Fruit fly (Drosophila melanogaster) whole organism, embryonic: ENCODE measurements around the gene CG7294.

Source experiments
- CG17829 ChIP-seq: fragments of 200-800 bp; optimal IDR thresholded peaks from 2 replicates; lab custom pipeline; 2019; ENCODE audit warnings: missing biosample characterization, mild to moderate bottlenecking, missing genetic modification characterization, moderate library complexity
- CG30431 ChIP-seq: fragments of 200-800 bp; sonication (Bioruptor generic); optimal IDR thresholded peaks from 2 replicates; lab custom pipeline; 2017; ENCODE audit warnings: missing biosample characterization, missing genetic modification characterization
- lbe ChIP-seq: fragments of 200-800 bp; sonication (Bioruptor generic); optimal IDR thresholded peaks from 2 replicates; lab custom pipeline; 2016; ENCODE audit warnings: missing biosample characterization, mild to moderate bottlenecking, missing genetic modification characterization
- pan ChIP-seq, 4 experiments: fragments of >200 bp in 3 of 4; fragments of 200-800 bp in 1 of 4; sonication (Bioruptor generic) in 1 of 4; optimal IDR thresholded peaks in 3 of 4; IDR thresholded peaks in 1 of 4; 2 replicates each; pipeline versions ENCODE4 v1.3.6 to Lab custom; 2017 to 2022; ENCODE audit warnings: missing biosample characterization in 2 of 4, missing genetic modification characterization in 2 of 4, mixed read lengths in 1 of 4

dm6 chr2L:10661490-10662240, 27.4 kb downstream of the CG7294 start, which contains the start of gene CG31871:
- peak; percentile 80 for TF ChIP-seq CG17829 (tag; lab: Kevin White, UChicago)
- TF ChIP-seq lbe (GFP tag; lab: Kevin White, UChicago): no peak
- TF ChIP-seq CG30431 (GFP tag; lab: Kevin White, UChicago): no peak
- no peak for TF ChIP-seq pan (optimal IDR thresholded peaks at IDR 0.05; lab: Kevin White, UChicago)
- peak in 1 of 2 experiments; percentile 77 for TF ChIP-seq pan (GFP tag; optimal IDR thresholded peaks at IDR 0.05 in 1 of 2, IDR thresholded peaks at IDR 0.05 in 1 of 2)
